Fruit fly (Drosophila melanogaster): Measurements from ENCODE around the gene Prosbeta4.

Prosbeta4 gene

dm6 chr2L:16743055-16743805 lies 11.3 kb upstream of the Prosbeta4 start, which contains the start of the genes LSm7 and BuGZ (continued):
- no peak for TF ChIP-seq CG7963 (GFP tag; IDR thresholded peaks at IDR 0.05; ENCODE audit: partially characterized antibody)
- TF ChIP-seq Hmr (GFP tag; optimal IDR thresholded peaks at IDR 0.05), result no peak
- no peak for TF ChIP-seq Usf (GFP tag; optimal IDR thresholded peaks at IDR 0.05)
- no peak for TF ChIP-seq crol (GFP tag; IDR thresholded peaks at IDR 0.05)
- no peak for TF ChIP-seq CG4360 (GFP tag; IDR thresholded peaks at IDR 0.05)
- TF ChIP-seq CG14441 (GFP tag; IDR thresholded peaks at IDR 0.05), result 0 out of 2 replicates have a peak, but pooled peaks have one; percentile 14
- no peak for TF ChIP-seq ash1 (GFP tag; optimal IDR thresholded peaks at IDR 0.05)
- no peak for TF ChIP-seq ems (GFP tag; optimal IDR thresholded peaks at IDR 0.05)
- TF ChIP-seq h (optimal IDR thresholded peaks at IDR 0.05), result no peak
- TF ChIP-seq sr (GFP tag; IDR thresholded peaks at IDR 0.05), result no peak
- no peak for TF ChIP-seq corto (GFP tag; optimal IDR thresholded peaks at IDR 0.05)
- TF ChIP-seq lmd (GFP tag; IDR thresholded peaks at IDR 0.05), result no peak
- TF ChIP-seq nerfin-2 (GFP tag; IDR thresholded peaks at IDR 0.05; ENCODE audit: partially characterized antibody), result peak; percentile 43; the same call in 1 of the 2 replicates
- TF ChIP-seq Nf-YC (tag; optimal IDR thresholded peaks at IDR 0.05), result no peak
- no peak for TF ChIP-seq wor (GFP tag; IDR thresholded peaks at IDR 0.05)
- no peak for TF ChIP-seq p53 (GFP tag; optimal IDR thresholded peaks at IDR 0.05)
- no peak for TF ChIP-seq sisA (GFP tag; IDR thresholded peaks at IDR 0.05)
- no peak for TF ChIP-seq NC2α (GFP tag; optimal IDR thresholded peaks at IDR 0.05)
- peak; percentile 86 for TF ChIP-seq stwl (tag; optimal IDR thresholded peaks at IDR 0.05)
- TF ChIP-seq CG33213 (GFP tag; optimal IDR thresholded peaks at IDR 0.05), result peak; percentile 58
- peak; percentile 23 for TF ChIP-seq slou (GFP tag; optimal IDR thresholded peaks at IDR 0.05)
- peak; percentile 95 for TF ChIP-seq YL-1 (GFP tag; optimal IDR thresholded peaks at IDR 0.05)
- no peak for TF ChIP-seq z (GFP tag; IDR thresholded peaks at IDR 0.05)
- no peak for TF ChIP-seq ara (GFP tag; IDR thresholded peaks at IDR 0.05)
- TF ChIP-seq tx (GFP tag; optimal IDR thresholded peaks at IDR 0.05), result no peak
- TF ChIP-seq ken (GFP tag; IDR thresholded peaks at IDR 0.05), result no peak
- no peak for TF ChIP-seq CoRest (tag; optimal IDR thresholded peaks at IDR 0.05)
- peak; percentile 10 for TF ChIP-seq chn (GFP tag; optimal IDR thresholded peaks at IDR 0.05)
- peak; percentile 66 for TF ChIP-seq knrl (GFP tag; IDR thresholded peaks at IDR 0.05; ENCODE audit: partially characterized antibody)
- no peak for TF ChIP-seq CG31388 (GFP tag; optimal IDR thresholded peaks at IDR 0.05)
- TF ChIP-seq CG32532 (GFP tag; IDR thresholded peaks at IDR 0.05), result peak; percentile 34; the same call in 1 of the 2 replicates
- TF ChIP-seq croc (GFP tag; conservative IDR thresholded peaks at IDR 0.05), result no peak
- TF ChIP-seq Jarid2 (GFP tag; optimal IDR thresholded peaks at IDR 0.05), result no peak
- no peak for TF ChIP-seq seq (GFP tag; IDR thresholded peaks at IDR 0.05)
- no peak for TF ChIP-seq CG16863 (GFP tag; optimal IDR thresholded peaks at IDR 0.05)
- TF ChIP-seq ERR (GFP tag; optimal IDR thresholded peaks at IDR 0.05), result no peak
- TF ChIP-seq Ssrp (tag; optimal IDR thresholded peaks at IDR 0.05), result no peak
- TF ChIP-seq Deaf1 (tag; optimal IDR thresholded peaks at IDR 0.05), result no peak
- TF ChIP-seq dati (GFP tag; IDR thresholded peaks at IDR 0.05), result no peak
- no peak for TF ChIP-seq abd-A (tag; optimal IDR thresholded peaks at IDR 0.05)
- no peak for TF ChIP-seq Oaz (GFP tag; IDR thresholded peaks at IDR 0.05)
- peak; percentile 99 for TF ChIP-seq phol (tag; optimal IDR thresholded peaks at IDR 0.05)
- peak; percentile 66 for TF ChIP-seq Xbp1 (GFP tag; optimal IDR thresholded peaks at IDR 0.05)
- TF ChIP-seq Sox100B (GFP tag; optimal IDR thresholded peaks at IDR 0.05), result no peak
- TF ChIP-seq chif (GFP tag; optimal IDR thresholded peaks at IDR 0.05), result peak in 1 of 2 experiments; percentile 19
- TF ChIP-seq sna (GFP tag; IDR thresholded peaks at IDR 0.05; ENCODE audit: partially characterized antibody), result peak; percentile 63; the same call in 1 of the 2 replicates
- no peak; the same call in 1 of the 3 replicates for TF ChIP-seq ci (GFP tag; IDR thresholded peaks at IDR 0.05)
- no peak for TF ChIP-seq CG14667 (GFP tag; IDR thresholded peaks at IDR 0.05)
- no peak for TF ChIP-seq C15 (GFP tag; IDR thresholded peaks at IDR 0.05)
- no peak for TF ChIP-seq CG4730 (GFP tag; IDR thresholded peaks at IDR 0.05)
- no peak for TF ChIP-seq Lim3 (GFP tag; IDR thresholded peaks at IDR 0.05)

Data from whole organism, embryonic.